Fruit fly (Drosophila melanogaster): ENCODE measurements around the gene slmb.

slmb gene

DNA sequence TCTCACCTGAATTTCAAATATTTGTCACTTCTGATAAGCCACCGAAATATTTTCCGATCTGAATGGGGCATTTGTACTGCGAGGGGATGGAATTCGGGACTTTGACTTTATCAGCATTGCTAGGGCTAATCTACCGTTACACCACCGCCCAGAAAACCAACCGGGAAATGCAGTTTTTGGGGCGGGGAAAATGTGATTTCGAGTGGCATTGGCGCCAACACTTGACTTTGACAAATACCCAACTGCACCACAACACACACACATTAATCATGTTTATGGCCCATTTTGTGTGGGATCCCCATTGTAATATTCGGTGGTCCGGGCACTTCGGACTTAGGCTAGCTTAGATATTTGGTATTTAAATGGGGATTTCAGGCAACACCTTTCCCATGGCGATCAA, 48.3 kb downstream of the slmb start:
- no peak for TF ChIP-seq CG14711 (tag; optimal IDR thresholded peaks at IDR 0.05)
- TF ChIP-seq tj (GFP tag; optimal IDR thresholded peaks at IDR 0.05): no peak
- no peak for TF ChIP-seq kay (GFP tag; ENCODE audit: borderline replicate concordance)

DNA sequence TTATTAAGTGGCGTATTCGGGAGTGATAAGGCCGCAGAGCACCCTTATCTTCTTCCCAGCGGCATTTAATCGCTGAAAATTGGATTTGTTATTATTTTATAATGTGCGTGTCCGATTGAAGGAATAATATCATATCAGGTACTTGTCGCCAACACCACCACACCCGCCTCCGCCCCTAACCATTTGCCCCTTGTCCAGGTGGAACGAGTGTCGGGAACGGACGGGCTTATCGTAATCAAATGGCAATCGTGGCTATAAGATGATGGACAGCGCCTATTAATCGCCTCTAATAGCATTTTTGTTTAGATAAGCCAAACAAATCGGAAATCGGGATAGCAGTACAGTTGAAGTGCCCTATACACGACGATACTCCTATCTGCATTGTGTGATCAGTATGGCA, 49.1 kb downstream of the slmb start:
- TF ChIP-seq kay (GFP tag; ENCODE audit: borderline replicate concordance): no peak
- no peak for TF ChIP-seq CG7101 (tag; optimal IDR thresholded peaks at IDR 0.05)
- no peak for TF ChIP-seq CG1620 (GFP tag; optimal IDR thresholded peaks at IDR 0.05)
- TF ChIP-seq pad (GFP tag; optimal IDR thresholded peaks at IDR 0.05): no peak
- TF ChIP-seq cic (GFP tag; optimal IDR thresholded peaks at IDR 0.05): no peak
- no peak for TF ChIP-seq CG12768 (GFP tag; optimal IDR thresholded peaks at IDR 0.05)
- TF ChIP-seq cnc (optimal IDR thresholded peaks at IDR 0.05): no peak
- TF ChIP-seq Crg-1 (GFP tag; optimal IDR thresholded peaks at IDR 0.05): no peak
- no peak for TF ChIP-seq bab1 (GFP tag; optimal IDR thresholded peaks at IDR 0.05)
- TF ChIP-seq Clk (GFP tag; optimal IDR thresholded peaks at IDR 0.05): no peak
- no peak for TF ChIP-seq CG14711 (tag; optimal IDR thresholded peaks at IDR 0.05)

DNA sequence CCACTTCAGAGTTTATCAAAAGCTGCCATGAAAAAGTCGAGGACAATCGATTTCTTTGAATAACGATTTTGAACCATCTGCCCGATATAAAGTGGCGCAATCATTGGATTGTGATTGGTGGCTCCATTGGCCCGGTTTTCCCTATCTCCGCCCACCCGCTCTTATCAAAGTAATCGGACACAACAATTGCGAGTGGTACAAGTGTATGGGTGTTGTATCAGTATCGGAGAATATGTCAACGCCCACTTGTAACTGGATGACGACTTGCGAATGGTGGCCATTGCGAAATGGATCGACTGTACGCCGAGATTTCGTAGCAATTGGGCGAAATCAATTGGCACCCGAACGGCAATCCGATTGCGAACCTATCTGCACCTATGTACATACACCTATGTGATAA, 49.7 kb downstream of the slmb start:
- TF ChIP-seq CG7101 (tag; optimal IDR thresholded peaks at IDR 0.05) (no peak), bab1 (GFP tag; optimal IDR thresholded peaks at IDR 0.05) (no peak), tj (GFP tag; optimal IDR thresholded peaks at IDR 0.05) (no peak), Clk (GFP tag; optimal IDR thresholded peaks at IDR 0.05) (no peak), cnc (optimal IDR thresholded peaks at IDR 0.05) (no peak), CG33017 (tag; optimal IDR thresholded peaks at IDR 0.05) (no peak), Crg-1 (GFP tag; optimal IDR thresholded peaks at IDR 0.05) (no peak), pad (GFP tag; optimal IDR thresholded peaks at IDR 0.05) (no peak)

DNA sequence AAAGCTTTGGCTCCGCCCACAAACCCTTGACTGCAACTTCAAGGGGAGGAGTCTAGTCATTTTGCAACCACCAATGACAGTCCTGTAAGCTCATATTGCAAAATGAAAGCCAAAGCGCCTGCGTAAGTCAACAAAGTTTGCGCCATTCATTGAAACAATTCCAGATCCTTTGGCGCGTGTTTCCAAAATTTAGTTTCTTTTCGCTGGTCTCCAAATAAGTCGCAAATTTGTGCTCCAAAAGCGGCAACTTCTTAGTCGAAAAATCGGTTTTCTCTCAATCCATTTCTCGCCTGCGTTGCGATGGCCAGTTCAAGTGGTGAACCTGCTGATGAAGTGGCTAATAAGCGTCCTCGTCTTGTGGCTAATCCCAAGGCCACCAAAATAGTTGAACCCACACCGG, 53.6 kb downstream of the slmb start, which contains the start of gene dmrt93B:
Gene dmrt93B (plus strand): TSS at position 301 of the 400 bp plus-strand sequence.
- TF ChIP-seq tj (GFP tag; optimal IDR thresholded peaks at IDR 0.05) (no peak), Clk (GFP tag; optimal IDR thresholded peaks at IDR 0.05) (no peak), cnc (optimal IDR thresholded peaks at IDR 0.05) (no peak), bab1 (GFP tag; optimal IDR thresholded peaks at IDR 0.05) (no peak), kay (GFP tag; ENCODE audit: borderline replicate concordance) (no peak), CG33017 (tag; optimal IDR thresholded peaks at IDR 0.05) (no peak), Crg-1 (GFP tag; optimal IDR thresholded peaks at IDR 0.05) (no peak), cic (GFP tag; optimal IDR thresholded peaks at IDR 0.05) (no peak), CG11617 (GFP tag; optimal IDR thresholded peaks at IDR 0.05) (no peak), toe (GFP tag; optimal IDR thresholded peaks at IDR 0.05) (no peak), CG12768 (GFP tag; optimal IDR thresholded peaks at IDR 0.05) (no peak), Mnt (GFP tag; optimal IDR thresholded peaks at IDR 0.05) (no peak)

DNA sequence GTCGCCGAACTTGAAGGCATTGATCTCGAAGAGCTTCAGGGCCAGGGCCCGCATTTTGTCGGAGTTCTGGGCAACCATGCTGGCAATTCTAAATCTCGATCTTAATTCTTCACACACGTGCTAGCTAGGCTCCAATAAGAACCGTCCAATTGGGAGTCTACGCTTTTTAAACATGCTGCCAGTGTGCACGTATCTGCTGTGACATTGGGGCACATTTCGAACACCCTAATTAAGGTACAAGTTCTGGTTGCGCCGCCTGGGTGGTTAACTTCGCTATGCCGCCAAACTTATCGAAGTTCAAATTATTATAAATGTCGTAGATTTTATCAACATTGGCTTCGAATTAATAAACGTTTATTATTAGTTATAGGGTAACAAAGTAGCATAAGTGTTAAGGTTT, 54.1 kb downstream of the slmb start, which contains the start of gene r-l:
Gene r-l (minus strand): TSS at position 179 of the 400 bp plus-strand sequence.
- TF ChIP-seq cnc (optimal IDR thresholded peaks at IDR 0.05) (no peak), cic (GFP tag; optimal IDR thresholded peaks at IDR 0.05) (no peak), CG11617 (GFP tag; optimal IDR thresholded peaks at IDR 0.05) (no peak), ovo (GFP tag; optimal IDR thresholded peaks at IDR 0.05) (no peak), CG7101 (tag; optimal IDR thresholded peaks at IDR 0.05) (peak; percentile 6), pad (GFP tag; optimal IDR thresholded peaks at IDR 0.05) (no peak), Mnt (GFP tag; optimal IDR thresholded peaks at IDR 0.05) (peak; percentile 67), CG33017 (tag; optimal IDR thresholded peaks at IDR 0.05) (no peak), kay (GFP tag; ENCODE audit: borderline replicate concordance) (no peak), bab1 (GFP tag; optimal IDR thresholded peaks at IDR 0.05) (peak; percentile 64), CG14711 (tag; optimal IDR thresholded peaks at IDR 0.05) (no peak), tj (GFP tag; optimal IDR thresholded peaks at IDR 0.05) (no peak), CG12768 (GFP tag; optimal IDR thresholded peaks at IDR 0.05) (no peak), Clk (GFP tag; optimal IDR thresholded peaks at IDR 0.05) (no peak), Crg-1 (GFP tag; optimal IDR thresholded peaks at IDR 0.05) (no peak), toe (GFP tag; optimal IDR thresholded peaks at IDR 0.05) (no peak), CG7045 (GFP tag; optimal IDR thresholded peaks at IDR 0.05) (no peak), CG1620 (GFP tag; optimal IDR thresholded peaks at IDR 0.05) (no peak), CG5204 (GFP tag; optimal IDR thresholded peaks at IDR 0.05) (no peak), Hr96 (GFP tag; optimal IDR thresholded peaks at IDR 0.05) (no peak)

DNA sequence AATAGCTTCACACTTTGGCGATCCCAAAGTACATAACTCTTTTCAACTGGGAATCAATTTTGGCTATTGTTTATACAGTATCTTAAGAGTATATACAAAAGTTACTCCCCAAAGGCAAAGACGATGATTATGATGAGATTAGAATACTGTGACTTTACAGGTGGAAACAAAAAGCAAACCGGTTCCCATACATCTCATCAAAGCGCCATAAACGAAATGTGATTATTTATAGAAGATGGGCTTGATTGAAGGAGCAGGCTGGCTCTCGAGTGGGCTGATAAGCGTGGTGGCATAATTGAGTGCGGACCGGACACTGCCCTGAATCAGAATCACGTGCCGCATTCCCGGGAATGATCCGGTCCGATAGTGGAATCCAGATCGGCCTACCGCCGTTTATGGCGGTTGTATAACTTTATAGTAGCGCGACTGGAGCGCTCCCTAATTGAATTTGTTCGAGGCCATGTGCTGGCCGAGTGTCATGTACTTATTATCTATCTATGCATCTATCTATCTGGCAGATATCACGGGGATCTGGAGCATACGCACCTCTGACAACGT, 55.3 kb downstream of the slmb start:
- no peak for TF ChIP-seq CG12768 (GFP tag; optimal IDR thresholded peaks at IDR 0.05)
- TF ChIP-seq CG33017 (tag; optimal IDR thresholded peaks at IDR 0.05): no peak
- TF ChIP-seq toe (GFP tag; optimal IDR thresholded peaks at IDR 0.05): no peak
- TF ChIP-seq CG5204 (GFP tag; optimal IDR thresholded peaks at IDR 0.05): no peak
- no peak for TF ChIP-seq CG14711 (tag; optimal IDR thresholded peaks at IDR 0.05)
- TF ChIP-seq ovo (GFP tag; optimal IDR thresholded peaks at IDR 0.05): no peak
- no peak for TF ChIP-seq bab1 (GFP tag; optimal IDR thresholded peaks at IDR 0.05)
- no peak for TF ChIP-seq CG11617 (GFP tag; optimal IDR thresholded peaks at IDR 0.05)
- TF ChIP-seq CG1620 (GFP tag; optimal IDR thresholded peaks at IDR 0.05): no peak
- TF ChIP-seq cic (GFP tag; optimal IDR thresholded peaks at IDR 0.05): no peak
- TF ChIP-seq CG7101 (tag; optimal IDR thresholded peaks at IDR 0.05): no peak
- TF ChIP-seq Crg-1 (GFP tag; optimal IDR thresholded peaks at IDR 0.05): no peak
- no peak for TF ChIP-seq kay (GFP tag; ENCODE audit: borderline replicate concordance)
- TF ChIP-seq pad (GFP tag; optimal IDR thresholded peaks at IDR 0.05): no peak
- TF ChIP-seq CG7045 (GFP tag; optimal IDR thresholded peaks at IDR 0.05): no peak
- TF ChIP-seq Mnt (GFP tag; optimal IDR thresholded peaks at IDR 0.05): no peak
- TF ChIP-seq Clk (GFP tag; optimal IDR thresholded peaks at IDR 0.05): no peak
- TF ChIP-seq cnc (optimal IDR thresholded peaks at IDR 0.05): no peak
- no peak for TF ChIP-seq tj (GFP tag; optimal IDR thresholded peaks at IDR 0.05)
- no peak for TF ChIP-seq Hr96 (GFP tag; optimal IDR thresholded peaks at IDR 0.05)
